Worm (Caenorhabditis elegans): ENCODE results near the gene T08D10.4.

ce11 chrX:11959838-11960237 is 6.7 kb upstream of the T08D10.4 start, which contains the start of gene C49F5.8:
- no peak for TF ChIP-seq tab-1 (GFP tag; IDR thresholded peaks at IDR 0.05)
- TF ChIP-seq flt-1 (GFP tag; IDR thresholded peaks at IDR 0.05), result no peak
- no peak for TF ChIP-seq T22C8.4 (GFP tag; IDR thresholded peaks at IDR 0.05)

Data from whole organism, midembryonic.